Fruit fly (Drosophila melanogaster) whole organism, embryonic: ENCODE data around the gene Lsp1alpha.

Source experiments
- Asciz ChIP-seq: fragments of 200-800 bp; sonication (Bioruptor generic); optimal IDR thresholded peaks from 2 replicates; lab custom pipeline; 2017; ENCODE audit warnings: missing biosample characterization, mild to moderate bottlenecking, missing genetic modification characterization, missing genetic modification reagents
- Blimp-1 ChIP-seq: fragments of 200-800 bp; sonication (Bioruptor generic); optimal IDR thresholded peaks from 3 replicates; lab custom pipeline; 2018; ENCODE audit warnings: missing biosample characterization, missing genetic modification characterization, mild to moderate bottlenecking, moderate library complexity, missing genetic modification reagents
- CG10321 ChIP-seq: fragments of 200-800 bp; sonication (Bioruptor generic); IDR thresholded peaks from 2 replicates; pipeline ENCODE4 v1.3.6; 2022; ENCODE audit warnings: missing biosample characterization, missing genetic modification characterization
- CG10462 ChIP-seq: fragments of 200-800 bp; sonication (Bioruptor generic); optimal IDR thresholded peaks from 2 replicates; lab custom pipeline; 2016; ENCODE audit warnings: missing biosample characterization, missing genetic modification characterization
- CG12071 ChIP-seq: fragments of 200-800 bp; sonication (Bioruptor generic); optimal IDR thresholded peaks from 3 replicates; lab custom pipeline; 2018; ENCODE audit warnings: missing biosample characterization, mild to moderate bottlenecking, missing genetic modification characterization
- CG12769 ChIP-seq: fragments of 200-800 bp; sonication (Bioruptor generic); optimal IDR thresholded peaks from 2 replicates; lab custom pipeline; 2019; ENCODE audit warnings: missing biosample characterization, mild to moderate bottlenecking, missing genetic modification characterization, moderate library complexity
- CG15011 ChIP-seq: fragments of 200-800 bp; sonication (Bioruptor generic); optimal IDR thresholded peaks from 3 replicates; lab custom pipeline; 2018; ENCODE audit warnings: missing biosample characterization, mild to moderate bottlenecking, missing genetic modification characterization
- CG15073 ChIP-seq: fragments of 200-800 bp; sonication (Bioruptor generic); optimal IDR thresholded peaks from 2 replicates; lab custom pipeline; 2016; ENCODE audit warnings: missing biosample characterization, missing genetic modification characterization
- CG16779 ChIP-seq: fragments of 200-800 bp; sonication (Bioruptor generic); IDR thresholded peaks from 2 replicates; pipeline ENCODE4 v1.3.6; 2022; ENCODE audit warnings: missing biosample characterization, missing genetic modification characterization
- CG16815 ChIP-seq: fragments of 200-800 bp; sonication (Bioruptor generic); optimal IDR thresholded peaks from 3 replicates; lab custom pipeline; 2017; ENCODE audit warnings: missing biosample characterization, mild to moderate bottlenecking, missing genetic modification characterization
- CG17385 ChIP-seq: fragments of 200-800 bp; sonication (Bioruptor generic); optimal IDR thresholded peaks from 3 replicates; lab custom pipeline; 2018; ENCODE audit warnings: missing biosample characterization, mild to moderate bottlenecking, missing genetic modification characterization
- CG4360 ChIP-seq: fragments of 200-800 bp; sonication (Bioruptor generic); IDR thresholded peaks from 2 replicates; pipeline ENCODE4 v1.3.6; 2022; ENCODE audit warnings: missing biosample characterization, missing genetic modification characterization
- CG4854 ChIP-seq: fragments of 200-800 bp; sonication (Bioruptor generic); optimal IDR thresholded peaks from 2 replicates; lab custom pipeline; 2016; ENCODE audit warnings: missing biosample characterization, missing genetic modification characterization, inconsistent platforms
- CG5180 ChIP-seq: fragments of 200-800 bp; sonication (Bioruptor generic); optimal IDR thresholded peaks from 3 replicates; lab custom pipeline; 2017; ENCODE audit warnings: missing biosample characterization, missing genetic modification characterization, mild to moderate bottlenecking, moderate library complexity, missing genetic modification reagents
- CG8765 ChIP-seq: fragments of 200-800 bp; sonication (Bioruptor generic); IDR thresholded peaks from 2 replicates; pipeline ENCODE4 v1.3.6; 2022; ENCODE audit warnings: missing biosample characterization, missing genetic modification characterization
- CG8924 ChIP-seq: fragments of 200-800 bp; optimal IDR thresholded peaks from 3 replicates; lab custom pipeline; 2019; ENCODE audit warnings: missing biosample characterization, mild to moderate bottlenecking, missing genetic modification characterization, moderate library complexity
- CG9817 ChIP-seq: fragments of 200-800 bp; sonication (Bioruptor generic); optimal IDR thresholded peaks from 2 replicates; lab custom pipeline; 2018; ENCODE audit warnings: missing biosample characterization, mild to moderate bottlenecking, missing genetic modification characterization, moderate library complexity
- CrebB ChIP-seq: fragments of 200-800 bp; sonication (Bioruptor generic); optimal IDR thresholded peaks from 3 replicates; lab custom pipeline; 2018; ENCODE audit warnings: missing biosample characterization, mild to moderate bottlenecking, missing genetic modification characterization
- Dad ChIP-seq: fragments of 200-800 bp; sonication (Bioruptor generic); optimal IDR thresholded peaks from 3 replicates; lab custom pipeline; 2016; ENCODE audit warnings: missing biosample characterization, missing genetic modification characterization
- Dref ChIP-seq: fragments of 200-800 bp; sonication (Bioruptor generic); IDR thresholded peaks from 2 replicates; pipeline ENCODE4 v1.3.6; 2022; ENCODE audit warnings: missing biosample characterization, missing genetic modification characterization
- Gug ChIP-seq: fragments of 200-800 bp; sonication (Bioruptor generic); IDR thresholded peaks from 4 replicates; pipeline ENCODE4 v1.3.6; 2022; ENCODE audit warnings: missing biosample characterization, missing genetic modification characterization
- Mad ChIP-seq: fragments of 200-800 bp; sonication (Bioruptor generic); optimal IDR thresholded peaks from 2 replicates; lab custom pipeline; 2016; ENCODE audit warnings: missing biosample characterization, missing genetic modification characterization
- Med ChIP-seq: fragments of 200-800 bp; sonication (Bioruptor generic); peaks from one replicate; lab custom pipeline; 2016; ENCODE audit warnings: missing biosample characterization, missing genetic modification characterization, mild to moderate bottlenecking, inconsistent platforms, moderate library complexity
- Nf-YB ChIP-seq: fragments of 200-800 bp; sonication (Bioruptor generic); optimal IDR thresholded peaks from 3 replicates; lab custom pipeline; 2019; ENCODE audit warnings: missing biosample characterization, mild to moderate bottlenecking, missing genetic modification characterization, moderate library complexity
- Nf-YC ChIP-seq: fragments of 200-800 bp; optimal IDR thresholded peaks from 3 replicates; lab custom pipeline; 2019; ENCODE audit warnings: missing biosample characterization, mild to moderate bottlenecking, missing genetic modification characterization, moderate library complexity
- Side ChIP-seq: fragments of 200-800 bp; sonication (Bioruptor generic); optimal IDR thresholded peaks from 2 replicates; lab custom pipeline; 2016; ENCODE audit warnings: missing biosample characterization, missing genetic modification characterization
- Six4 ChIP-seq: fragments of 200-800 bp; sonication (Bioruptor generic); optimal IDR thresholded peaks from 2 replicates; lab custom pipeline; 2016; ENCODE audit warnings: missing biosample characterization, missing genetic modification characterization
- Sox100B ChIP-seq: fragments of 200-800 bp; sonication (Bioruptor generic); optimal IDR thresholded peaks from 3 replicates; lab custom pipeline; 2018; ENCODE audit warnings: missing biosample characterization, mild to moderate bottlenecking, missing genetic modification characterization
- Xrp1 ChIP-seq: fragments of 200-800 bp; sonication (Bioruptor generic); IDR thresholded peaks from 2 replicates; pipeline ENCODE4 v1.3.6; 2022; ENCODE audit warnings: missing biosample characterization, missing genetic modification characterization
- amos ChIP-seq: fragments of 200-800 bp; sonication (Bioruptor generic); IDR thresholded peaks from 2 replicates; pipeline ENCODE4 v1.3.6; 2022; ENCODE audit warnings: missing biosample characterization, missing genetic modification characterization; ENCODE audit not compliant: partially characterized antibody
- aop ChIP-seq: fragments of 200-800 bp; sonication (Bioruptor generic); IDR thresholded peaks from 2 replicates; pipeline ENCODE4 v1.3.6; 2022; ENCODE audit warnings: missing biosample characterization, missing genetic modification characterization
- az2 ChIP-seq: fragments of 200-800 bp; sonication (Bioruptor generic); optimal IDR thresholded peaks from 3 replicates; lab custom pipeline; 2016; ENCODE audit warnings: missing biosample characterization, missing genetic modification characterization
- bsh ChIP-seq, 2 experiments: fragments of 200-800 bp; sonication (Bioruptor generic); optimal IDR thresholded peaks; 2 replicates each; lab custom pipeline; 2017 to 2018; ENCODE audit warnings: mild to moderate bottlenecking in 2 of 2, missing biosample characterization in 2 of 2, missing genetic modification characterization in 2 of 2, moderate library complexity in 1 of 2
- cato ChIP-seq: fragments of 200-800 bp; sonication (Bioruptor generic); optimal IDR thresholded peaks from 2 replicates; lab custom pipeline; 2016; ENCODE audit warnings: missing biosample characterization, missing genetic modification characterization, borderline replicate concordance
- cg ChIP-seq: fragments of 200-800 bp; sonication (Bioruptor generic); optimal IDR thresholded peaks from 3 replicates; lab custom pipeline; 2019; ENCODE audit warnings: missing biosample characterization, mild to moderate bottlenecking, missing genetic modification characterization, moderate library complexity
- ci ChIP-seq: fragments of 200-800 bp; sonication (Bioruptor generic); IDR thresholded peaks from 3 replicates; pipeline ENCODE4 v1.3.6; 2022; ENCODE audit warnings: missing biosample characterization, missing genetic modification characterization
- crol ChIP-seq: fragments of 200-800 bp; sonication (Bioruptor generic); IDR thresholded peaks from 2 replicates; pipeline ENCODE4 v1.3.6; 2022; ENCODE audit warnings: missing biosample characterization, missing genetic modification characterization
- cwo ChIP-seq: fragments of 200-800 bp; sonication (Bioruptor generic); optimal IDR thresholded peaks from 3 replicates; lab custom pipeline; 2017; ENCODE audit warnings: missing biosample characterization, missing genetic modification characterization, mild to moderate bottlenecking, moderate library complexity, missing genetic modification reagents
- dimm ChIP-seq: fragments of 200-800 bp; sonication (Bioruptor generic); IDR thresholded peaks from 2 replicates; pipeline ENCODE4 v1.3.6; 2022; ENCODE audit warnings: missing biosample characterization, missing genetic modification characterization
- fd96Cb ChIP-seq: fragments of 200-800 bp; sonication (Bioruptor generic); optimal IDR thresholded peaks from 2 replicates; lab custom pipeline; 2018; ENCODE audit warnings: missing biosample characterization, mild to moderate bottlenecking, missing genetic modification characterization, moderate library complexity
- grau ChIP-seq: fragments of 200-800 bp; optimal IDR thresholded peaks from 3 replicates; lab custom pipeline; 2019; ENCODE audit warnings: missing biosample characterization, mild to moderate bottlenecking, missing genetic modification characterization, moderate library complexity
- hbn ChIP-seq: fragments of 200-800 bp; sonication (Bioruptor generic); IDR thresholded peaks from 2 replicates; pipeline ENCODE4 v1.3.6; 2022; ENCODE audit warnings: missing biosample characterization, missing genetic modification characterization; ENCODE audit not compliant: partially characterized antibody
- kay ChIP-seq: fragments of 200-800 bp; sonication (Bioruptor generic); optimal IDR thresholded peaks from 2 replicates; lab custom pipeline; 2016; ENCODE audit warnings: missing biosample characterization, missing genetic modification characterization
- knrl ChIP-seq: fragments of 200-800 bp; sonication (Bioruptor generic); IDR thresholded peaks from 3 replicates; pipeline ENCODE4 v1.3.6; 2022; ENCODE audit warnings: missing biosample characterization, missing genetic modification characterization; ENCODE audit not compliant: partially characterized antibody
- lmd ChIP-seq: fragments of 200-800 bp; sonication (Bioruptor generic); IDR thresholded peaks from 2 replicates; pipeline ENCODE4 v1.3.6; 2022; ENCODE audit warnings: missing biosample characterization, missing genetic modification characterization
- onecut ChIP-seq: fragments of 200-800 bp; sonication (Bioruptor generic); IDR thresholded peaks from 2 replicates; pipeline ENCODE4 v1.3.6; 2022; ENCODE audit warnings: missing biosample characterization, missing genetic modification characterization
- org-1 ChIP-seq: fragments of 200-800 bp; sonication (Bioruptor generic); optimal IDR thresholded peaks from 2 replicates; lab custom pipeline; 2017; ENCODE audit warnings: missing biosample characterization, missing genetic modification characterization
- phol ChIP-seq: fragments of 200-800 bp; sonication (Bioruptor generic); optimal IDR thresholded peaks from 3 replicates; lab custom pipeline; 2018; ENCODE audit warnings: missing biosample characterization, mild to moderate bottlenecking, missing genetic modification characterization, moderate library complexity
- slp2 ChIP-seq: fragments of 200-800 bp; sonication (Bioruptor generic); optimal IDR thresholded peaks from 2 replicates; lab custom pipeline; 2016; ENCODE audit warnings: missing biosample characterization, missing genetic modification characterization
- sqz ChIP-seq: fragments of 200-800 bp; sonication (Bioruptor generic); optimal IDR thresholded peaks from 3 replicates; lab custom pipeline; 2018; ENCODE audit warnings: missing biosample characterization, mild to moderate bottlenecking, missing genetic modification characterization
- tin ChIP-seq: fragments of 200-800 bp; sonication (Bioruptor generic); optimal IDR thresholded peaks from 3 replicates; lab custom pipeline; 2016; ENCODE audit warnings: missing biosample characterization, missing genetic modification characterization
- yki ChIP-seq: fragments of >200 bp; optimal IDR thresholded peaks from 3 replicates; lab custom pipeline; 2018

Lsp1alpha gene

dm6 chrX:12447874-12448273 is 42.2 kb upstream of the Lsp1alpha start (continued):
- TF ChIP-seq Six4 (GFP tag; lab: Kevin White, UChicago) (no peak), Xrp1 (peak; percentile 10; the same call in 1 of the 2 replicates), grau (tag; lab: Kevin White, UChicago) (peak; percentile 31), crol (GFP tag; lab: Robert Waterston, UW) (no peak), dimm (no peak), phol (tag; lab: Kevin White, UChicago) (no peak), aop (GFP tag; lab: Robert Waterston, UW) (no peak), Dad (GFP tag; lab: Kevin White, UChicago) (no peak), slp2 (no peak), CG4360 (no peak), tin (GFP tag; lab: Kevin White, UChicago) (no peak), CG16779 (GFP tag; lab: Robert Waterston, UW) (no peak), CG10321 (no peak), CG8765 (GFP tag; lab: Robert Waterston, UW) (no peak), sqz (GFP tag; lab: Kevin White, UChicago) (no peak), Dref (GFP tag; lab: Robert Waterston, UW) (no peak), CG10462 (no peak), cato (GFP tag; lab: Kevin White, UChicago) (no peak), CG5180 (GFP tag; lab: Kevin White, UChicago) (no peak), Gug (GFP tag; lab: Robert Waterston, UW) (no peak), Side (GFP tag; lab: Kevin White, UChicago) (no peak), Nf-YC (tag; lab: Kevin White, UChicago) (no peak), CG12769 (tag; lab: Kevin White, UChicago) (no peak), Mad (GFP tag; lab: Kevin White, UChicago) (no peak), hbn (GFP tag; lab: Robert Waterston, UW) (no peak), amos (GFP tag; lab: Robert Waterston, UW) (no peak), org-1 (GFP tag; lab: Kevin White, UChicago) (no peak), Med (GFP tag; lab: Kevin White, UChicago) (no peak), kay (no peak), Asciz (no peak), CG9817 (tag; lab: Kevin White, UChicago) (no peak), knrl (GFP tag; lab: Robert Waterston, UW) (no peak), CG17385 (GFP tag; lab: Kevin White, UChicago) (no peak), cg (GFP tag; lab: Kevin White, UChicago) (no peak), bsh (GFP tag; optimal IDR thresholded peaks at IDR 0.05; lab: Kevin White, UChicago) (no peak), CG15011 (GFP tag; lab: Kevin White, UChicago) (no peak), CG12071 (no peak), az2 (GFP tag; lab: Kevin White, UChicago) (no peak), cwo (GFP tag; lab: Kevin White, UChicago) (peak; percentile 51), CG4854 (GFP tag; lab: Kevin White, UChicago) (no peak), Sox100B (GFP tag; lab: Kevin White, UChicago) (peak; percentile 44), fd96Cb (tag; lab: Kevin White, UChicago) (peak; percentile 15), CG16815 (GFP tag; lab: Kevin White, UChicago) (no peak), CG8924 (tag; lab: Kevin White, UChicago) (no peak), CG15073 (no peak), Nf-YB (GFP tag; lab: Kevin White, UChicago) (no peak), Blimp-1 (GFP tag; lab: Kevin White, UChicago) (peak; percentile 24), ci (GFP tag; lab: Robert Waterston, UW) (no peak), yki (lab: Kevin White, UChicago) (no peak), onecut (GFP tag; lab: Robert Waterston, UW) (no peak), CrebB (tag; lab: Kevin White, UChicago) (no peak), lmd (GFP tag; lab: Robert Waterston, UW) (no peak)
